Worm (Caenorhabditis elegans): ENCODE data around the gene rga-8.

rga-8 gene

ce11 chrX:5319214-5319838 is 39.8 kb upstream of the rga-8 start (continued):
- no peak for TF ChIP-seq hpl-2 (GFP tag; optimal IDR thresholded peaks at IDR 0.05)
- TF ChIP-seq nhr-85 (tag): no peak
- no peak for TF ChIP-seq nhr-11 (tag; optimal IDR thresholded peaks at IDR 0.05)
- TF ChIP-seq Y116A8C.19 (tag; optimal IDR thresholded peaks at IDR 0.05; ENCODE audit: borderline replicate concordance): no peak
- TF ChIP-seq efl-1 (optimal IDR thresholded peaks at IDR 0.05): peak in 1 of 2 experiments; percentile 5
- peak in 1 of 2 experiments; percentile 90 for TF ChIP-seq efl-1 (GFP tag; optimal IDR thresholded peaks at IDR 0.05 in 1 of 2)
- TF ChIP-seq aly-2 (tag; optimal IDR thresholded peaks at IDR 0.05): peak; percentile 26
- no peak for TF ChIP-seq fkh-10 (GFP tag; optimal IDR thresholded peaks at IDR 0.05)
- TF ChIP-seq snu-23 (GFP tag; optimal IDR thresholded peaks at IDR 0.05): peak; percentile 68
- TF ChIP-seq hlh-4 (tag; optimal IDR thresholded peaks at IDR 0.05): no peak
- TF ChIP-seq unc-130 (tag; optimal IDR thresholded peaks at IDR 0.05): peak; percentile 38
- TF ChIP-seq elt-2 (tag; optimal IDR thresholded peaks at IDR 0.05): peak; percentile 49
- no peak for TF ChIP-seq nhr-76 (tag; optimal IDR thresholded peaks at IDR 0.05)
- no peak for TF ChIP-seq tlp-1 (tag; optimal IDR thresholded peaks at IDR 0.05)
- no peak for TF ChIP-seq unc-30 (tag; optimal IDR thresholded peaks at IDR 0.05)
- peak; percentile 56 for TF ChIP-seq nhr-71 (tag; optimal IDR thresholded peaks at IDR 0.05)
- TF ChIP-seq fos-1 (tag; optimal IDR thresholded peaks at IDR 0.05): peak; percentile 0
- TF ChIP-seq lin-35 (GFP tag; optimal IDR thresholded peaks at IDR 0.05): peak in 1 of 2 experiments; percentile 57
- no peak for TF ChIP-seq aha-1 (tag; optimal IDR thresholded peaks at IDR 0.05)
- TF ChIP-seq snpc-4 (tag; optimal IDR thresholded peaks at IDR 0.05): no peak
- TF ChIP-seq nhr-84 (tag; optimal IDR thresholded peaks at IDR 0.05): no peak
- TF ChIP-seq jun-1 (tag; optimal IDR thresholded peaks at IDR 0.05): no peak
- peak in 2 of 3 experiments; percentile 17 to 44 for TF ChIP-seq ceh-82 (tag; optimal IDR thresholded peaks at IDR 0.05)
- no peak for TF ChIP-seq C34B4.2 (tag; optimal IDR thresholded peaks at IDR 0.05)
- TF ChIP-seq nhr-28 (tag; optimal IDR thresholded peaks at IDR 0.05): no peak
- TF ChIP-seq ama-1 (optimal IDR thresholded peaks at IDR 0.05): no peak
- no peak for TF ChIP-seq grh-1 (GFP tag; IDR thresholded peaks at IDR 0.05)
- no peak for TF ChIP-seq unc-62 (GFP tag; optimal IDR thresholded peaks at IDR 0.05)
- TF ChIP-seq nhr-12 (tag; optimal IDR thresholded peaks at IDR 0.05): no peak
- TF ChIP-seq ceh-8 (GFP tag; optimal IDR thresholded peaks at IDR 0.05): no peak
- peak; percentile 39 for TF ChIP-seq lin-14 (GFP tag; optimal IDR thresholded peaks at IDR 0.05)
- TF ChIP-seq nhr-47 (tag; optimal IDR thresholded peaks at IDR 0.05): peak; percentile 70
- no peak for TF ChIP-seq nhr-237 (tag; optimal IDR thresholded peaks at IDR 0.05)

ce11 chrX:5311174-5311573 is 31.6 kb upstream of the rga-8 start:
- TF ChIP-seq nhr-11 (tag; optimal IDR thresholded peaks at IDR 0.05): no peak
- no peak for TF ChIP-seq C04F5.9 (tag; optimal IDR thresholded peaks at IDR 0.05)
- TF ChIP-seq xbp-1 (tag; optimal IDR thresholded peaks at IDR 0.05): no peak
- TF ChIP-seq sox-4 (tag; optimal IDR thresholded peaks at IDR 0.05): no peak
- TF ChIP-seq ceh-90 (tag; optimal IDR thresholded peaks at IDR 0.05): no peak
- no peak for TF ChIP-seq zip-4 (GFP tag; optimal IDR thresholded peaks at IDR 0.05)
- TF ChIP-seq jun-1 (tag; optimal IDR thresholded peaks at IDR 0.05): no peak
- no peak for TF ChIP-seq elt-3 (tag; optimal IDR thresholded peaks at IDR 0.05)
- no peak for TF ChIP-seq ama-1 (optimal IDR thresholded peaks at IDR 0.05)

ce11 chrX:5309622-5310021 is 30.0 kb upstream of the rga-8 start:
- no peak for TF ChIP-seq lin-15B (tag; optimal IDR thresholded peaks at IDR 0.05)
- TF ChIP-seq hlh-4 (tag; optimal IDR thresholded peaks at IDR 0.05): no peak
- TF ChIP-seq nhr-84 (tag; optimal IDR thresholded peaks at IDR 0.05): no peak
- no peak for TF ChIP-seq fkh-8 (tag; optimal IDR thresholded peaks at IDR 0.05)
- no peak for TF ChIP-seq ces-1 (GFP tag; optimal IDR thresholded peaks at IDR 0.05)
- no peak for TF ChIP-seq mab-9 (GFP tag; IDR thresholded peaks at IDR 0.05)
- no peak for TF ChIP-seq ceh-90 (tag; optimal IDR thresholded peaks at IDR 0.05)
